Fruit fly (Drosophila melanogaster) whole organism, embryonic: ENCODE data around the gene CG4393.

ENCODE experiments used
- Awh ChIP-seq: fragments of 200-800 bp; sonication (Bioruptor generic); IDR thresholded peaks from 2 replicates; pipeline ENCODE4, ENCODE4 v1.3.6; 2022; ENCODE audit warnings: missing biosample characterization, missing genetic modification characterization
- CG10321 ChIP-seq: fragments of 200-800 bp; sonication (Bioruptor generic); IDR thresholded peaks from 2 replicates; pipeline ENCODE4 v1.3.6; 2022; ENCODE audit warnings: missing biosample characterization, missing genetic modification characterization
- CG11093 ChIP-seq: fragments of 200-800 bp; sonication (Bioruptor generic); IDR thresholded peaks from 3 replicates; pipeline ENCODE4 v1.3.6; 2022; ENCODE audit warnings: missing biosample characterization, missing genetic modification characterization
- CG15011 ChIP-seq: fragments of 200-800 bp; sonication (Bioruptor generic); optimal IDR thresholded peaks from 3 replicates; lab custom pipeline; 2018; ENCODE audit warnings: missing biosample characterization, mild to moderate bottlenecking, missing genetic modification characterization
- CG15269 ChIP-seq: fragments of 200-800 bp; sonication (Bioruptor generic); optimal IDR thresholded peaks from 2 replicates; lab custom pipeline; 2018; ENCODE audit warnings: missing biosample characterization, mild to moderate bottlenecking, missing genetic modification characterization, moderate library complexity
- CG15696 ChIP-seq: fragments of 200-800 bp; sonication (Bioruptor generic); optimal IDR thresholded peaks from 2 replicates; lab custom pipeline; 2019; ENCODE audit warnings: missing biosample characterization, mild to moderate bottlenecking, missing genetic modification characterization, moderate library complexity
- CG16815 ChIP-seq: fragments of 200-800 bp; sonication (Bioruptor generic); optimal IDR thresholded peaks from 3 replicates; lab custom pipeline; 2017; ENCODE audit warnings: missing biosample characterization, mild to moderate bottlenecking, missing genetic modification characterization
- CG16863 ChIP-seq: fragments of 200-800 bp; sonication (Bioruptor generic); optimal IDR thresholded peaks from 3 replicates; lab custom pipeline; 2016; ENCODE audit warnings: missing biosample characterization, missing genetic modification characterization
- CG17385 ChIP-seq: fragments of 200-800 bp; sonication (Bioruptor generic); optimal IDR thresholded peaks from 3 replicates; lab custom pipeline; 2018; ENCODE audit warnings: missing biosample characterization, mild to moderate bottlenecking, missing genetic modification characterization
- CG17568 ChIP-seq: fragments of 200-800 bp; sonication (Bioruptor generic); optimal IDR thresholded peaks from 2 replicates; lab custom pipeline; 2018; ENCODE audit warnings: missing biosample characterization, mild to moderate bottlenecking, missing genetic modification characterization, moderate library complexity
- CG2129 ChIP-seq: fragments of 200-800 bp; sonication (Bioruptor generic); IDR thresholded peaks from 2 replicates; pipeline ENCODE4 v1.3.6; 2022; ENCODE audit warnings: missing biosample characterization, missing genetic modification characterization; ENCODE audit not compliant: partially characterized antibody
- CG31365 ChIP-seq: fragments of 200-800 bp; sonication (Bioruptor generic); optimal IDR thresholded peaks from 2 replicates; lab custom pipeline; 2018; ENCODE audit warnings: missing biosample characterization, mild to moderate bottlenecking, missing genetic modification characterization
- CG32532 ChIP-seq: fragments of 200-800 bp; sonication (Bioruptor generic); IDR thresholded peaks from 2 replicates; pipeline ENCODE4 v1.3.6; 2022; ENCODE audit warnings: missing biosample characterization, missing genetic modification characterization
- CG4404 ChIP-seq: fragments of 200-800 bp; sonication (Bioruptor generic); IDR thresholded peaks from 2 replicates; pipeline ENCODE4 v1.3.6; 2022; ENCODE audit warnings: missing biosample characterization, missing genetic modification characterization
- CG8290 ChIP-seq, 3 experiments: fragments of 200-800 bp; sonication (Bioruptor generic); optimal IDR thresholded peaks; 2 replicates each; lab custom pipeline; 2016 to 2019; ENCODE audit warnings: missing biosample characterization in 3 of 3, missing genetic modification characterization in 3 of 3, mild to moderate bottlenecking in 2 of 3, moderate library complexity in 1 of 3
- CG9437 ChIP-seq: fragments of 200-800 bp; sonication (Bioruptor generic); optimal IDR thresholded peaks from 2 replicates; lab custom pipeline; 2018; ENCODE audit warnings: missing biosample characterization, mild to moderate bottlenecking, missing genetic modification characterization
- CG9876 ChIP-seq: fragments of 200-800 bp; sonication (Bioruptor generic); optimal IDR thresholded peaks from 2 replicates; lab custom pipeline; 2016; ENCODE audit warnings: missing biosample characterization, missing genetic modification characterization
- CG9932 ChIP-seq: fragments of 200-800 bp; sonication (Bioruptor generic); IDR thresholded peaks from 2 replicates; pipeline ENCODE4 v1.3.6; 2022; ENCODE audit warnings: missing biosample characterization, missing genetic modification characterization
- Camta ChIP-seq: fragments of 200-800 bp; sonication (Bioruptor generic); optimal IDR thresholded peaks from 2 replicates; lab custom pipeline; 2016; ENCODE audit warnings: missing biosample characterization, missing genetic modification characterization
- CoRest ChIP-seq: fragments of 200-800 bp; sonication (Bioruptor generic); optimal IDR thresholded peaks from 3 replicates; lab custom pipeline; 2018; ENCODE audit warnings: missing biosample characterization, mild to moderate bottlenecking, missing genetic modification characterization, moderate library complexity
- CrebB ChIP-seq: fragments of 200-800 bp; sonication (Bioruptor generic); optimal IDR thresholded peaks from 3 replicates; lab custom pipeline; 2018; ENCODE audit warnings: missing biosample characterization, mild to moderate bottlenecking, missing genetic modification characterization
- Dfd ChIP-seq, 2 experiments: fragments of >200 bp; optimal IDR thresholded peaks; 2 replicates each; lab custom pipeline; 2017; ENCODE audit warnings: missing biosample characterization in 2 of 2, missing genetic modification characterization in 2 of 2
- Dll ChIP-seq: fragments of 200-800 bp; sonication (Bioruptor generic); IDR thresholded peaks from 4 replicates; pipeline ENCODE4 v1.3.6; 2022; ENCODE audit warnings: missing biosample characterization, missing genetic modification characterization; ENCODE audit not compliant: partially characterized antibody
- Drgx ChIP-seq: fragments of 200-800 bp; sonication (Bioruptor generic); IDR thresholded peaks from 2 replicates; pipeline ENCODE4 v1.3.6; 2022; ENCODE audit warnings: missing biosample characterization, missing genetic modification characterization
- Fer1 ChIP-seq: fragments of 200-800 bp; sonication (Bioruptor generic); optimal IDR thresholded peaks from 2 replicates; lab custom pipeline; 2017; ENCODE audit warnings: missing biosample characterization, mild to moderate bottlenecking, missing genetic modification characterization
- Fer3 ChIP-seq: fragments of 200-800 bp; sonication (Bioruptor generic); optimal IDR thresholded peaks from 2 replicates; lab custom pipeline; 2018; ENCODE audit warnings: missing biosample characterization, mild to moderate bottlenecking, missing genetic modification characterization, moderate library complexity
- HLHmδ ChIP-seq: fragments of 200-800 bp; sonication (Bioruptor generic); optimal IDR thresholded peaks from 2 replicates; lab custom pipeline; 2018; ENCODE audit warnings: missing biosample characterization, mild to moderate bottlenecking, missing genetic modification characterization, moderate library complexity
- Hr3 ChIP-seq: fragments of 200-800 bp; sonication (Bioruptor generic); optimal IDR thresholded peaks from 3 replicates; lab custom pipeline; 2016; ENCODE audit warnings: missing biosample characterization, missing genetic modification characterization
- Nf-YA ChIP-seq: fragments of 200-800 bp; sonication (Bioruptor generic); IDR thresholded peaks from 2 replicates; pipeline ENCODE4 v1.3.6; 2022; ENCODE audit warnings: missing biosample characterization, missing genetic modification characterization
- Nf-YB ChIP-seq: fragments of 200-800 bp; sonication (Bioruptor generic); optimal IDR thresholded peaks from 3 replicates; lab custom pipeline; 2019; ENCODE audit warnings: missing biosample characterization, mild to moderate bottlenecking, missing genetic modification characterization, moderate library complexity
- Ptx1 ChIP-seq: fragments of 200-800 bp; sonication (Bioruptor generic); IDR thresholded peaks from 2 replicates; pipeline ENCODE4 v1.3.6; 2022; ENCODE audit warnings: missing biosample characterization, missing genetic modification characterization
- Tbp ChIP-seq: fragments of >200 bp; optimal IDR thresholded peaks from 2 replicates; lab custom pipeline; 2018; ENCODE audit warnings: missing biosample characterization, missing genetic modification characterization
- al ChIP-seq: fragments of 200-800 bp; sonication (Bioruptor generic); IDR thresholded peaks from 2 replicates; pipeline ENCODE4 v1.3.6; 2022; ENCODE audit warnings: missing biosample characterization, missing genetic modification characterization
- ash1 ChIP-seq: fragments of 200-800 bp; sonication (Bioruptor generic); optimal IDR thresholded peaks from 2 replicates; lab custom pipeline; 2018; ENCODE audit warnings: missing biosample characterization, mild to moderate bottlenecking, missing genetic modification characterization
- crc ChIP-seq: fragments of 200-800 bp; sonication (Bioruptor generic); optimal IDR thresholded peaks from 2 replicates; lab custom pipeline; 2016; ENCODE audit warnings: missing biosample characterization, missing genetic modification characterization
- danr ChIP-seq: fragments of 200-800 bp; sonication (Bioruptor generic); IDR thresholded peaks from 2 replicates; pipeline ENCODE4 v1.3.6; 2022; ENCODE audit warnings: missing biosample characterization, missing genetic modification characterization
- dati ChIP-seq: fragments of 200-800 bp; sonication (Bioruptor generic); IDR thresholded peaks from 2 replicates; pipeline ENCODE4 v1.3.6; 2022; ENCODE audit warnings: missing biosample characterization, missing genetic modification characterization
- dysf ChIP-seq: fragments of 200-800 bp; sonication (Bioruptor generic); IDR thresholded peaks from 3 replicates; pipeline ENCODE4 v1.3.6; 2022; ENCODE audit warnings: missing biosample characterization, missing genetic modification characterization
- gem ChIP-seq: fragments of 200-800 bp; sonication (Bioruptor generic); optimal IDR thresholded peaks from 2 replicates; lab custom pipeline; 2019; ENCODE audit warnings: missing biosample characterization, mild to moderate bottlenecking, missing genetic modification characterization, moderate library complexity
- grn ChIP-seq: fragments of 200-800 bp; sonication (Bioruptor generic); optimal IDR thresholded peaks from 3 replicates; lab custom pipeline; 2017; ENCODE audit warnings: missing biosample characterization, missing genetic modification characterization
- gt ChIP-seq: fragments of 200-800 bp; sonication (Bioruptor generic); IDR thresholded peaks from 2 replicates; pipeline ENCODE4 v1.3.6; 2022; ENCODE audit warnings: missing biosample characterization, missing genetic modification characterization
- kah ChIP-seq: fragments of 200-800 bp; sonication (Bioruptor generic); optimal IDR thresholded peaks from 2 replicates; lab custom pipeline; 2018; ENCODE audit warnings: missing biosample characterization, mild to moderate bottlenecking, missing genetic modification characterization
- lilli ChIP-seq: fragments of 200-800 bp; sonication (Bioruptor generic); optimal IDR thresholded peaks from 3 replicates; lab custom pipeline; 2016; ENCODE audit warnings: missing biosample characterization, missing genetic modification characterization
- maf-S ChIP-seq: fragments of 200-800 bp; sonication (Bioruptor generic); optimal IDR thresholded peaks from 2 replicates; lab custom pipeline; 2016; ENCODE audit warnings: missing biosample characterization, missing genetic modification characterization
- pfk ChIP-seq: fragments of 200-800 bp; sonication (Bioruptor generic); optimal IDR thresholded peaks from 2 replicates; lab custom pipeline; 2018; ENCODE audit warnings: missing biosample characterization, mild to moderate bottlenecking, missing genetic modification characterization, moderate library complexity
- pum ChIP-seq: fragments of 200-800 bp; sonication (Bioruptor generic); optimal IDR thresholded peaks from 2 replicates; lab custom pipeline; 2016; ENCODE audit warnings: missing biosample characterization, missing genetic modification characterization
- sd ChIP-seq: fragments of 200-800 bp; sonication (Bioruptor generic); optimal IDR thresholded peaks from 3 replicates; lab custom pipeline; 2018; ENCODE audit warnings: missing biosample characterization, mild to moderate bottlenecking, missing genetic modification characterization, moderate library complexity
- so ChIP-seq: fragments of 200-800 bp; sonication (Bioruptor generic); IDR thresholded peaks from 3 replicates; pipeline ENCODE4 v1.3.6; 2022; ENCODE audit warnings: missing biosample characterization, missing genetic modification characterization
- toy ChIP-seq: fragments of 200-800 bp; sonication (Bioruptor generic); IDR thresholded peaks from 2 replicates; pipeline ENCODE4 v1.3.6; 2022; ENCODE audit warnings: missing biosample characterization, missing genetic modification characterization
- trem ChIP-seq: fragments of 200-800 bp; optimal IDR thresholded peaks from 3 replicates; lab custom pipeline; 2019; ENCODE audit warnings: missing biosample characterization, mild to moderate bottlenecking, missing genetic modification characterization, moderate library complexity
- unc-4 ChIP-seq: fragments of 200-800 bp; sonication (Bioruptor generic); IDR thresholded peaks from 2 replicates; pipeline ENCODE4 v1.3.6; 2022; ENCODE audit warnings: missing biosample characterization, missing genetic modification characterization; ENCODE audit not compliant: partially characterized antibody

The CG4393 gene

DNA sequence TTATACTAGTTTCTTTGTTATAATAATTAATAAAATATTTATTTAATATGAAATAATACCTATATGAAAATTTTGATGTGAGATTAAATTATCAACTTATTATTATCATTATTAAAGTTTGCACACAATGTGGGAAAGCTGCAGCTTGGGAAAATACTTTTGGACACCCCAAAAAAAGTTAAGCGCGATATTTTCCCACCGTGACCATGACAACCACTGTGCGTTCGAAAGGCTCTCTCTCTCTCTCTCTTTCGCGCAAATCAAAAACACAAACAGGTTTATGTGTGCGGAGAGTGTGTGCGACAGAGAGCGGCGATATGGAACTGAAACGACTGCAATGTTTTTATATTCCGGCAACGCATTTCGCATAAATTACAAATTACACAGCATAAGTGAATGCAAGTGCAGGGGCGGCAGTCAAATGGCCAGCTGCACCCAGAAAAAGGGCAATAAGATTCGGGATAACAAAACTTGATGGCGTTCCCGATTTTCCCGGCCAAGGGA is 37.6 kb downstream of the CG4393 start (continued):
- TF ChIP-seq Dfd (GFP tag; optimal IDR thresholded peaks at IDR 0.05; lab: Kevin White, UChicago), result no peak
- peak; percentile 12 for TF ChIP-seq trem
- peak; percentile 43 for TF ChIP-seq CG9437 (GFP tag; lab: Kevin White, UChicago)
- no peak for TF ChIP-seq toy (GFP tag; lab: Robert Waterston, UW)
- TF ChIP-seq Nf-YA (GFP tag; lab: Robert Waterston, UW), result no peak
- TF ChIP-seq Camta (GFP tag; lab: Kevin White, UChicago), result no peak
- TF ChIP-seq Ptx1 (GFP tag; lab: Robert Waterston, UW), result peak; percentile 64
- TF ChIP-seq CG10321 (GFP tag; lab: Robert Waterston, UW), result no peak
- no peak for TF ChIP-seq CG15011
- no peak for TF ChIP-seq crc
- TF ChIP-seq danr, result peak; percentile 22; the same call in 1 of the 2 replicates
- TF ChIP-seq CG15696 (tag; lab: Kevin White, UChicago), result peak; percentile 68
- TF ChIP-seq CG15269, result peak; percentile 54
- TF ChIP-seq sd (tag; lab: Kevin White, UChicago), result no peak
- TF ChIP-seq kah (GFP tag; lab: Kevin White, UChicago), result no peak
- no peak for TF ChIP-seq dati
- no peak for TF ChIP-seq CG16863
- TF ChIP-seq CG17385, result peak; percentile 34
- TF ChIP-seq CG4404 (GFP tag; lab: Robert Waterston, UW), result no peak; the same call in 1 of the 2 replicates
- no peak for TF ChIP-seq grn (GFP tag; lab: Kevin White, UChicago)
- TF ChIP-seq gem (tag; lab: Kevin White, UChicago), result peak; percentile 75
- peak; percentile 9 for TF ChIP-seq CG8290 (GFP tag; optimal IDR thresholded peaks at IDR 0.05; lab: Kevin White, UChicago)
- no peak for TF ChIP-seq CG8290 (tag; optimal IDR thresholded peaks at IDR 0.05; lab: Kevin White, UChicago)
- TF ChIP-seq Tbp, result no peak
- TF ChIP-seq Hr3 (GFP tag; lab: Kevin White, UChicago), result peak; percentile 36
- TF ChIP-seq lilli (GFP tag; lab: Kevin White, UChicago), result peak; percentile 10
- peak; percentile 59 for TF ChIP-seq CoRest (tag; lab: Kevin White, UChicago)
- TF ChIP-seq HLHmδ, result no peak
- no peak for TF ChIP-seq maf-S (GFP tag; lab: Kevin White, UChicago)
- TF ChIP-seq Awh, result peak; percentile 56; the same call in 1 of the 2 replicates
- peak; percentile 16 for TF ChIP-seq CG16815 (GFP tag; lab: Kevin White, UChicago)
- peak; percentile 58; the same call in 2 of the 3 replicates for TF ChIP-seq dysf
- no peak for TF ChIP-seq Fer1
- no peak for TF ChIP-seq Fer3 (tag; lab: Kevin White, UChicago)
- peak; percentile 48 for TF ChIP-seq al (GFP tag; lab: Robert Waterston, UW)
- TF ChIP-seq unc-4 (GFP tag; lab: Robert Waterston, UW), result no peak
- peak; percentile 77 for TF ChIP-seq CG32532
- peak; percentile 0 for TF ChIP-seq Nf-YB (GFP tag; lab: Kevin White, UChicago)
- no peak for TF ChIP-seq ash1 (GFP tag; lab: Kevin White, UChicago)
- no peak for TF ChIP-seq gt
- TF ChIP-seq pfk, result no peak
- TF ChIP-seq CG11093 (GFP tag; lab: Robert Waterston, UW), result no peak
- TF ChIP-seq CrebB, result no peak
- TF ChIP-seq CG17568 (GFP tag; lab: Kevin White, UChicago), result no peak
- no peak for TF ChIP-seq CG31365
- 0 out of 2 replicates have a peak, but pooled peaks have one; percentile 17 for TF ChIP-seq CG9932 (GFP tag; lab: Robert Waterston, UW)
- TF ChIP-seq so (GFP tag; lab: Robert Waterston, UW), result no peak
- no peak for TF ChIP-seq Dll (GFP tag; lab: Robert Waterston, UW)
- no peak for TF ChIP-seq CG2129 (GFP tag; lab: Robert Waterston, UW)
- TF ChIP-seq pum (GFP tag; lab: Kevin White, UChicago), result no peak
- no peak for TF ChIP-seq CG9876 (GFP tag; lab: Kevin White, UChicago)
- TF ChIP-seq Drgx, result peak; percentile 61
